Fruit fly (Drosophila melanogaster): ENCODE data around the gene cry.

DNA sequence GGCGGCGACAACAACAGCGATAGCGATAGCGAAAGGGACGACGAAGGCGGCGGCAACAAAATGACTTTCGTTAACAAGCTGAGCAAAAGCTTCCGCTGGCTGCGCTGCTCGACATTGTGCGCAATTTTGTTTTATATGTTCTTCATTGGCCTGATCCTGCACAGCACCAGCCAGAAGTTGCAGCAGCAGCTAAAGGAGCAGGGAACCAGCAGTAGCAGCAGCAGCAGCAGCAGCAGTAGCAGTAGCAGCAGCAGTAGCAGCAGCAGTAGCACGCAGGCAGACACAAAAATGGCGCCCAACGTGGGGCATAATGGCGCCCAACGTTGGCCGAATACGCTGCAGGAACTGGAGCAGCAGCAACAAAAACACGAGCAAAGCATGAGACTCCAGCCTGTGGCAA is 21.9 kb upstream of the cry start:
- no peak for TF ChIP-seq CG8478 (optimal IDR thresholded peaks at IDR 0.05)
- no peak for TF ChIP-seq CTCF (optimal IDR thresholded peaks at IDR 0.05)
